Worm (Caenorhabditis elegans): ENCODE data around the gene Y75B12B.11.

DNA sequence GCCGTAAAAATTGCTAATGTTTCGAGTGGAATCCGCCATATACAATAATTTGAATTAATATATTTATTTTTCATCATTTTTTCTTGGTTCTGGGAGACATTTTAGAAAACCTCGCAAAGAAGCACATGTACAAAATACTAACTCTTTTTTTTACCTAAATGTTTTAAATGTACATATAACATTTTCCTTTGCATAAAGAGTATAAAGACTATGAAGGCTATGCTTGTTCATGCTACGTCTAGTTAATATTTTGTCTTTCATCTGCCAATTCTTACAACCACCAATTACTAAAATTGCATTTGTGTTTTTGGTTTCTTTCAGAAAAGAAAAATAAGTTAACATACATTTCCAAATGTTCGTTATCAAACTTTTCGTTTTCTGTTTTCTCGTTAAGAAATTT is 30.2 kb downstream of the Y75B12B.11 start, which contains the start of gene irld-25:
- TF ChIP-seq elt-3 (tag; optimal IDR thresholded peaks at IDR 0.05): no peak
- no peak for TF ChIP-seq mab-5 (tag; optimal IDR thresholded peaks at IDR 0.05)
- TF ChIP-seq tbx-8 (GFP tag; optimal IDR thresholded peaks at IDR 0.05): no peak
- no peak for TF ChIP-seq lsy-2 (tag; optimal IDR thresholded peaks at IDR 0.05)
- no peak for TF ChIP-seq snpc-4 (tag; optimal IDR thresholded peaks at IDR 0.05)
- no peak for TF ChIP-seq ceh-43 (GFP tag; optimal IDR thresholded peaks at IDR 0.05)
- no peak for TF ChIP-seq unc-39 (tag; optimal IDR thresholded peaks at IDR 0.05)
- TF ChIP-seq unc-62 (GFP tag; optimal IDR thresholded peaks at IDR 0.05): no peak
- TF ChIP-seq lin-13 (tag; optimal IDR thresholded peaks at IDR 0.05): no peak
- TF ChIP-seq unc-120 (tag; optimal IDR thresholded peaks at IDR 0.05; ENCODE audit: poor library complexity, severe bottlenecking): no peak
- TF ChIP-seq ces-1 (GFP tag; optimal IDR thresholded peaks at IDR 0.05): no peak
- TF ChIP-seq ztf-11 (tag; optimal IDR thresholded peaks at IDR 0.05): no peak
